Worm (Caenorhabditis elegans): ENCODE results near the gene Y47D3B.4.

The Y47D3B.4 gene

ce11 chrIII:11405049-11405448 is at the start of gene Y47D3B.4:
Gene Y47D3B.4 (plus strand): TSS chrIII:11405349.
- TF ChIP-seq W03F9.2 (tag; optimal IDR thresholded peaks at IDR 0.05), result no peak
- TF ChIP-seq him-1 (tag; optimal IDR thresholded peaks at IDR 0.05), result no peak
- no peak for TF ChIP-seq dao-5 (tag; optimal IDR thresholded peaks at IDR 0.05)

- TF ChIP-seq him-1 (tag; optimal IDR thresholded peaks at IDR 0.05) (no peak), W03F9.2 (tag; optimal IDR thresholded peaks at IDR 0.05) (no peak)
These were observed 49.3 kb upstream of the Y47D3B.4 start for ce11 chrIII:11355758-11356323.

ce11 chrIII:11357418-11357817 is 47.7 kb upstream of the Y47D3B.4 start:
- TF ChIP-seq W03F9.2 (tag; optimal IDR thresholded peaks at IDR 0.05) (no peak), him-1 (tag; optimal IDR thresholded peaks at IDR 0.05) (no peak), dao-5 (tag; optimal IDR thresholded peaks at IDR 0.05) (no peak)

- TF ChIP-seq him-1 (tag; optimal IDR thresholded peaks at IDR 0.05) (no peak), dao-5 (tag; optimal IDR thresholded peaks at IDR 0.05) (no peak), W03F9.2 (tag; optimal IDR thresholded peaks at IDR 0.05) (no peak)
These were observed 46.9 kb upstream of the Y47D3B.4 start for ce11 chrIII:11358273-11358672.

- no peak for TF ChIP-seq him-1 (tag; optimal IDR thresholded peaks at IDR 0.05)
- TF ChIP-seq W03F9.2 (tag; optimal IDR thresholded peaks at IDR 0.05), result no peak
- TF ChIP-seq dao-5 (tag; optimal IDR thresholded peaks at IDR 0.05), result no peak
These were observed 45.7 kb upstream of the Y47D3B.4 start for ce11 chrIII:11359422-11359821.

- TF ChIP-seq him-1 (tag; optimal IDR thresholded peaks at IDR 0.05) (no peak), W03F9.2 (tag; optimal IDR thresholded peaks at IDR 0.05) (no peak), dao-5 (tag; optimal IDR thresholded peaks at IDR 0.05) (no peak)
These were observed 45.0 kb upstream of the Y47D3B.4 start, which contains the start of gene T28D6.4 for ce11 chrIII:11360156-11360555. Gene T28D6.4 (plus strand): TSS chrIII:11360456.

ce11 chrIII:11361394-11361793 is 43.8 kb upstream of the Y47D3B.4 start:
- TF ChIP-seq him-1 (tag; optimal IDR thresholded peaks at IDR 0.05) (no peak), dao-5 (tag; optimal IDR thresholded peaks at IDR 0.05) (no peak)

ce11 chrIII:11362915-11363314 is 42.2 kb upstream of the Y47D3B.4 start:
- TF ChIP-seq dao-5 (tag; optimal IDR thresholded peaks at IDR 0.05) (no peak), W03F9.2 (tag; optimal IDR thresholded peaks at IDR 0.05) (no peak), him-1 (tag; optimal IDR thresholded peaks at IDR 0.05) (no peak)

- TF ChIP-seq W03F9.2 (tag; optimal IDR thresholded peaks at IDR 0.05) (no peak), him-1 (tag; optimal IDR thresholded peaks at IDR 0.05) (no peak), dao-5 (tag; optimal IDR thresholded peaks at IDR 0.05) (no peak)
These were observed 38.7 kb upstream of the Y47D3B.4 start, which contains the start of gene T28D6.3 for ce11 chrIII:11366467-11366866. Gene T28D6.3 (plus strand): TSS chrIII:11366767.

ce11 chrIII:11371236-11371635 is 33.9 kb upstream of the Y47D3B.4 start:
- TF ChIP-seq him-1 (tag; optimal IDR thresholded peaks at IDR 0.05), result peak; percentile 71
- no peak for TF ChIP-seq W03F9.2 (tag; optimal IDR thresholded peaks at IDR 0.05)
- no peak for TF ChIP-seq dao-5 (tag; optimal IDR thresholded peaks at IDR 0.05)

ce11 chrIII:11371688-11372087 is 33.5 kb upstream of the Y47D3B.4 start, which contains the start of gene tba-7:
Gene tba-7 (minus strand): TSS chrIII:11371788.
- no peak for TF ChIP-seq W03F9.2 (tag; optimal IDR thresholded peaks at IDR 0.05)
- no peak for TF ChIP-seq dao-5 (tag; optimal IDR thresholded peaks at IDR 0.05)

- no peak for TF ChIP-seq him-1 (tag; optimal IDR thresholded peaks at IDR 0.05)
- no peak for TF ChIP-seq dao-5 (tag; optimal IDR thresholded peaks at IDR 0.05)
These were observed 32.8 kb upstream of the Y47D3B.4 start for ce11 chrIII:11372199-11372938.

ce11 chrIII:11377880-11378279 is 27.3 kb upstream of the Y47D3B.4 start, which contains the start of gene dpy-18:
Gene dpy-18 (minus strand): TSS chrIII:11377980.
- TF ChIP-seq W03F9.2 (tag; optimal IDR thresholded peaks at IDR 0.05), result no peak
- no peak for TF ChIP-seq him-1 (tag; optimal IDR thresholded peaks at IDR 0.05)
- no peak for TF ChIP-seq dao-5 (tag; optimal IDR thresholded peaks at IDR 0.05)

ce11 chrIII:11378450-11378849 is 26.7 kb upstream of the Y47D3B.4 start:
- TF ChIP-seq W03F9.2 (tag; optimal IDR thresholded peaks at IDR 0.05), result no peak
- TF ChIP-seq dao-5 (tag; optimal IDR thresholded peaks at IDR 0.05), result no peak
- TF ChIP-seq him-1 (tag; optimal IDR thresholded peaks at IDR 0.05), result no peak

ce11 chrIII:11378910-11379309 is 26.2 kb upstream of the Y47D3B.4 start:
- TF ChIP-seq W03F9.2 (tag; optimal IDR thresholded peaks at IDR 0.05), result no peak
- no peak for TF ChIP-seq dao-5 (tag; optimal IDR thresholded peaks at IDR 0.05)
- TF ChIP-seq him-1 (tag; optimal IDR thresholded peaks at IDR 0.05), result no peak

Measured in whole organism, L4/young adult.